Worm (Caenorhabditis elegans) whole organism, young adult: ENCODE results near the gene phat-7.

Source experiments
- C17E4.6 ChIP-seq: fragments of 200-800 bp; sonication (Bioruptor generic); IDR thresholded peaks from 2 replicates; pipeline ENCODE4 v1.3.6; 2022; ENCODE audit warnings: missing genetic modification reagents, missing genetic modification characterization, missing compliant biosample characterization
- F33H1.4 ChIP-seq: fragments of 200-800 bp; sonication (Bioruptor generic); IDR thresholded peaks from 2 replicates; pipeline ENCODE4 v1.3.6; 2022; ENCODE audit warnings: missing genetic modification reagents, missing genetic modification characterization, missing compliant biosample characterization
- cebp-2 ChIP-seq: fragments of 200-800 bp; sonication (Bioruptor generic); IDR thresholded peaks from 2 replicates; pipeline ENCODE4 v1.3.6; 2022; ENCODE audit warnings: missing genetic modification characterization, missing compliant biosample characterization
- chd-7 ChIP-seq: sonication (generic microtip); optimal IDR thresholded peaks from 2 replicates; lab custom pipeline; 2016; ENCODE audit warnings: mild to moderate bottlenecking, missing genetic modification characterization, moderate library complexity, missing compliant biosample characterization
- him-1 ChIP-seq: sonication (generic microtip); optimal IDR thresholded peaks from 2 replicates; lab custom pipeline; 2016; ENCODE audit warnings: missing genotype, missing genetic modification reagents, missing genetic modification characterization, missing compliant biosample characterization
- lin-26 ChIP-seq: fragments of 200-800 bp; sonication (Bioruptor generic); IDR thresholded peaks from 2 replicates; pipeline ENCODE4 v1.3.6; 2022; ENCODE audit warnings: missing genetic modification reagents, missing genetic modification characterization, missing compliant biosample characterization
- lir-1 ChIP-seq: fragments of 200-800 bp; sonication (Bioruptor generic); conservative IDR thresholded peaks from 2 replicates; pipeline ENCODE4 v1.3.6; 2022; ENCODE audit warnings: missing genetic modification reagents, missing genetic modification characterization, missing compliant biosample characterization
- nhr-90 ChIP-seq: sonication (generic microtip); optimal IDR thresholded peaks from 2 replicates; lab custom pipeline; 2016; ENCODE audit warnings: missing genotype, mild to moderate bottlenecking, missing genetic modification characterization, missing compliant biosample characterization
- repo-1 ChIP-seq: sonication (generic microtip); optimal IDR thresholded peaks from 2 replicates; lab custom pipeline; 2017; ENCODE audit warnings: mild to moderate bottlenecking, missing genetic modification characterization, missing compliant biosample characterization
- unc-62 ChIP-seq: fragments of 150-350 bp; optimal IDR thresholded peaks from 2 replicates; lab custom pipeline; 2014; ENCODE audit warnings: missing biosample characterization, missing genetic modification reagents, missing genetic modification characterization
- ztf-22 ChIP-seq: fragments of 200-800 bp; sonication (Bioruptor generic); optimal IDR thresholded peaks from 2 replicates; lab custom pipeline; 2018; ENCODE audit warnings: mild to moderate bottlenecking, missing genetic modification characterization, moderate library complexity, missing compliant biosample characterization
- ztf-25 ChIP-seq: fragments of 200-800 bp; sonication (Bioruptor generic); IDR thresholded peaks from 2 replicates; pipeline ENCODE4 v1.3.6; 2022; ENCODE audit warnings: missing genetic modification reagents, missing genetic modification characterization, missing compliant biosample characterization
- ztf-6 ChIP-seq: fragments of 200-800 bp; sonication (Bioruptor generic); IDR thresholded peaks from 2 replicates; pipeline ENCODE4 v1.3.6; 2022; ENCODE audit warnings: missing genetic modification reagents, missing genetic modification characterization, missing compliant biosample characterization

ce11 chrV:4034303-4034702 lies 11.9 kb upstream of the phat-7 start, which contains the start of gene C49G7.7:
- no peak for TF ChIP-seq chd-7 (tag; lab: Kevin White, UChicago)
- TF ChIP-seq repo-1 (tag; lab: Kevin White, UChicago): no peak
- TF ChIP-seq ztf-25 (GFP tag; lab: Robert Waterston, UW): no peak
- TF ChIP-seq unc-62 (GFP tag; lab: Kevin White, UChicago): no peak
- TF ChIP-seq lir-1: no peak
- TF ChIP-seq him-1: no peak
- no peak for TF ChIP-seq ztf-22 (GFP tag; lab: Kevin White, UChicago)
- no peak for TF ChIP-seq cebp-2 (GFP tag; lab: Robert Waterston, UW)
- TF ChIP-seq nhr-90: no peak
- no peak for TF ChIP-seq C17E4.6 (GFP tag; lab: Robert Waterston, UW)
- no peak for TF ChIP-seq lin-26 (GFP tag; lab: Robert Waterston, UW)
- no peak for TF ChIP-seq ztf-6 (GFP tag; lab: Robert Waterston, UW)
- TF ChIP-seq F33H1.4: no peak
